Worm (Caenorhabditis elegans) whole organism, L3 larva: ENCODE data around the gene R144.6.

Experiments
- ceh-28 ChIP-seq: fragments of 150-350 bp; optimal IDR thresholded peaks from 2 replicates; lab custom pipeline; 2014; ENCODE audit warnings: missing biosample characterization, missing genetic modification reagents, missing genetic modification characterization
- elt-1 ChIP-seq: fragments of 150-350 bp; optimal IDR thresholded peaks from 2 replicates; lab custom pipeline; 2014; ENCODE audit warnings: missing biosample characterization, missing genetic modification characterization
- nhr-11 ChIP-seq: fragments of 150-350 bp; optimal IDR thresholded peaks from 2 replicates; lab custom pipeline; 2014; ENCODE audit warnings: missing biosample characterization, missing genetic modification characterization
- nhr-237 ChIP-seq: fragments of 150-350 bp; optimal IDR thresholded peaks from 2 replicates; lab custom pipeline; 2014; ENCODE audit warnings: missing biosample characterization, missing genetic modification characterization
- ztf-11 ChIP-seq: fragments of 150-350 bp; optimal IDR thresholded peaks from 2 replicates; lab custom pipeline; 2014; ENCODE audit warnings: missing biosample characterization, missing genetic modification characterization

DNA sequence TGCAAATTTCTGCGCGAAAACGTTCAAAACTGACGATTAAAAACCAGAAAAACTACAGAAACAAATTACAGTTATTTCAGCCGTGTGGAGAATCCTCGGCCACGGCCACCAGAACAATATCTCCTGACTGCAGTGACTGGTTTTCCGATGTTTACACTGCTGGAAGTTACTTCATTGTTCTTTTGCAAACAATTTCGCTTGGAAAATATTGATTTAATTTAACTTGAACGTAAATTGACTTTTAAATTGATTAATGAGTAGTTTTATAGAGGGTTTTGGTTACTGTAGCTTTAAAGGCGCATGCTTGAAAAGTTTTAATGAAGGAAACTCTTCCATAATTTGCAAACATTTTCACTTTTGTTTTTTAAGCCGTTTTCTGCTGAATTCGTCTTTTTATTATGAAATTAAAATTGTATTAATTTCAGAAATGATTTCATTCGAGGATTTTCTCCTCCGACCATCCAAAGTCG is 5.5 kb downstream of the R144.6 start, which contains the start of gene smcr-8:
- TF ChIP-seq ceh-28 (tag; lab: Kevin White, UChicago) (no peak), nhr-237 (tag; lab: Kevin White, UChicago) (no peak), elt-1 (tag; lab: Kevin White, UChicago) (no peak), nhr-11 (tag; lab: Kevin White, UChicago) (no peak), ztf-11 (tag; lab: Kevin White, UChicago) (no peak)
